4 fruit fly cellular contexts compared by ENCODE assay signal in genomic region chr3R:30800319-30800981, dm6.
TF ChIP-seq lines count a peak whose summit lies in the region.

No protein-coding gene starts in this region.

TF ChIP-seq in whole organism, adult, 20 proteins besides CTCF, POLR2A, EP300 and RAD21 (continued from another document):
- TF ChIP-seq ovo (GFP tag; optimal IDR thresholded peaks at IDR 0.05; lab: Kevin White, UChicago): peak; percentile 54
- peak; percentile 81 for TF ChIP-seq cic (GFP tag; optimal IDR thresholded peaks at IDR 0.05; lab: Kevin White, UChicago)
TF ChIP-seq in whole organism, adult: peak in this region for 14.

TF ChIP-seq in whole organism, embryonic, 481 proteins besides CTCF, POLR2A, EP300 and RAD21 (continued from another document and continues in another):
- TF ChIP-seq Med (GFP tag; lab: Kevin White, UChicago): peak; percentile 61
- no peak for TF ChIP-seq ci (GFP tag; IDR thresholded peaks at IDR 0.05; lab: Robert Waterston, UW)
- TF ChIP-seq CG17186 (GFP tag; optimal IDR thresholded peaks at IDR 0.05; lab: Kevin White, UChicago): no peak
- peak; percentile 29 for TF ChIP-seq CG15514 (GFP tag; optimal IDR thresholded peaks at IDR 0.05; lab: Kevin White, UChicago)
- peak; percentile 48; the same call in 1 of the 2 replicates for TF ChIP-seq Drgx (GFP tag; IDR thresholded peaks at IDR 0.05; lab: Robert Waterston, UW)
- no peak for TF ChIP-seq CG8944 (GFP tag; optimal IDR thresholded peaks at IDR 0.05; lab: Kevin White, UChicago)
- TF ChIP-seq Dip3 (GFP tag; optimal IDR thresholded peaks at IDR 0.05; lab: Kevin White, UChicago): no peak
- TF ChIP-seq so (GFP tag; IDR thresholded peaks at IDR 0.05; lab: Robert Waterston, UW): no peak
- no peak for TF ChIP-seq gcm2 (GFP tag; optimal IDR thresholded peaks at IDR 0.05; lab: Kevin White, UChicago)
- peak; percentile 29 for TF ChIP-seq CG2678 (tag; optimal IDR thresholded peaks at IDR 0.05; lab: Kevin White, UChicago)
- TF ChIP-seq chn (GFP tag; optimal IDR thresholded peaks at IDR 0.05; lab: Kevin White, UChicago): no peak
- no peak for TF ChIP-seq CG32772 (GFP tag; IDR thresholded peaks at IDR 0.05; lab: Robert Waterston, UW)
- TF ChIP-seq bsh (GFP tag; optimal IDR thresholded peaks at IDR 0.05; lab: Kevin White, UChicago): peak in 1 of 2 experiments; percentile 29
- TF ChIP-seq TFAM (GFP tag; optimal IDR thresholded peaks at IDR 0.05; lab: Kevin White, UChicago): no peak
- no peak for TF ChIP-seq nmo (GFP tag; optimal IDR thresholded peaks at IDR 0.05; lab: Kevin White, UChicago)
- no peak for TF ChIP-seq CG11085 (GFP tag; IDR thresholded peaks at IDR 0.05; lab: Robert Waterston, UW)
- peak; percentile 33 for TF ChIP-seq gro (GFP tag; optimal IDR thresholded peaks at IDR 0.05; lab: Kevin White, UChicago)
- TF ChIP-seq CG11696 (GFP tag; IDR thresholded peaks at IDR 0.05; lab: Robert Waterston, UW): no peak
- no peak for TF ChIP-seq Stat92E (GFP tag; optimal IDR thresholded peaks at IDR 0.05; lab: Kevin White, UChicago)
- no peak for TF ChIP-seq D19A (tag; optimal IDR thresholded peaks at IDR 0.05; lab: Kevin White, UChicago)
- TF ChIP-seq CG4282 (GFP tag; optimal IDR thresholded peaks at IDR 0.05; lab: Kevin White, UChicago): no peak
- no peak for TF ChIP-seq CG12299 (tag; optimal IDR thresholded peaks at IDR 0.05; lab: Kevin White, UChicago)
- no peak for TF ChIP-seq phol (tag; optimal IDR thresholded peaks at IDR 0.05; lab: Kevin White, UChicago)
- no peak for TF ChIP-seq CG9817 (tag; optimal IDR thresholded peaks at IDR 0.05; lab: Kevin White, UChicago)
- TF ChIP-seq Camta (GFP tag; optimal IDR thresholded peaks at IDR 0.05; lab: Kevin White, UChicago): no peak
- no peak for TF ChIP-seq maf-S (GFP tag; optimal IDR thresholded peaks at IDR 0.05; lab: Kevin White, UChicago)
- TF ChIP-seq E2f1 (GFP tag; IDR thresholded peaks at IDR 0.05; lab: Robert Waterston, UW): no peak
- TF ChIP-seq CG18764 (GFP tag; optimal IDR thresholded peaks at IDR 0.05; lab: Kevin White, UChicago): no peak
- TF ChIP-seq CG2875 (GFP tag; optimal IDR thresholded peaks at IDR 0.05; lab: Kevin White, UChicago): no peak
- TF ChIP-seq Mes4 (GFP tag; optimal IDR thresholded peaks at IDR 0.05; lab: Kevin White, UChicago): no peak
- TF ChIP-seq CG7987 (GFP tag; optimal IDR thresholded peaks at IDR 0.05; lab: Kevin White, UChicago): no peak
- TF ChIP-seq hbn (GFP tag; IDR thresholded peaks at IDR 0.05; lab: Robert Waterston, UW; ENCODE audit: partially characterized antibody): no peak
- TF ChIP-seq croc (GFP tag; conservative IDR thresholded peaks at IDR 0.05; lab: Robert Waterston, UW): no peak
- no peak for TF ChIP-seq Spps (tag; optimal IDR thresholded peaks at IDR 0.05; lab: Kevin White, UChicago)
- no peak for TF ChIP-seq Ravus (GFP tag; IDR thresholded peaks at IDR 0.05; lab: Robert Waterston, UW)
- no peak for TF ChIP-seq ems (GFP tag; optimal IDR thresholded peaks at IDR 0.05; lab: Kevin White, UChicago)
- peak; percentile 2 for TF ChIP-seq cwo (GFP tag; optimal IDR thresholded peaks at IDR 0.05; lab: Kevin White, UChicago)
- TF ChIP-seq Kr (GFP tag; optimal IDR thresholded peaks at IDR 0.05; lab: Kevin White, UChicago): no peak
- no peak for TF ChIP-seq CG8478 (optimal IDR thresholded peaks at IDR 0.05; lab: Kevin White, UChicago)
- TF ChIP-seq CG31388 (GFP tag; optimal IDR thresholded peaks at IDR 0.05; lab: Kevin White, UChicago): no peak
- 0 out of 4 replicates have a peak, but pooled peaks have one; percentile 21 for TF ChIP-seq chinmo (GFP tag; IDR thresholded peaks at IDR 0.05; lab: Robert Waterston, UW; ENCODE audit: partially characterized antibody)
- TF ChIP-seq Fer1 (GFP tag; optimal IDR thresholded peaks at IDR 0.05; lab: Kevin White, UChicago): peak; percentile 33
- peak; percentile 88 for TF ChIP-seq sd (tag; optimal IDR thresholded peaks at IDR 0.05; lab: Kevin White, UChicago)
- TF ChIP-seq Hmr (GFP tag; optimal IDR thresholded peaks at IDR 0.05; lab: Kevin White, UChicago): peak; percentile 29
- TF ChIP-seq Opbp (GFP tag; IDR thresholded peaks at IDR 0.05; lab: Robert Waterston, UW; ENCODE audit: partially characterized antibody): no peak

TF ChIP-seq in whole organism, prepupa, 60 proteins besides CTCF, POLR2A, EP300 and RAD21 (continued from another document):
- TF ChIP-seq Met (GFP tag; optimal IDR thresholded peaks at IDR 0.05; lab: Kevin White, UChicago) (peak; percentile 27), achi (GFP tag; optimal IDR thresholded peaks at IDR 0.05; lab: Kevin White, UChicago) (peak; percentile 47), lz (GFP tag; optimal IDR thresholded peaks at IDR 0.05; lab: Kevin White, UChicago) (peak; percentile 38), svp (GFP tag; lab: Kevin White, UChicago) (peak; percentile 77), CG10631 (GFP tag; optimal IDR thresholded peaks at IDR 0.05; lab: Kevin White, UChicago) (peak; percentile 58), CG8319 (GFP tag; optimal IDR thresholded peaks at IDR 0.05; lab: Kevin White, UChicago) (peak; percentile 45), Eip75B (GFP tag; optimal IDR thresholded peaks at IDR 0.05; lab: Kevin White, UChicago) (peak; percentile 9), vri (GFP tag; optimal IDR thresholded peaks at IDR 0.05; lab: Kevin White, UChicago) (peak; percentile 49), Smox (GFP tag; optimal IDR thresholded peaks at IDR 0.05; lab: Kevin White, UChicago) (peak; percentile 47), cyc (GFP tag; optimal IDR thresholded peaks at IDR 0.05; lab: Kevin White, UChicago) (peak; percentile 36), CG3032 (tag; optimal IDR thresholded peaks at IDR 0.05; lab: Kevin White, UChicago) (peak; percentile 57), fd85E (GFP tag; optimal IDR thresholded peaks at IDR 0.05; lab: Kevin White, UChicago) (no peak), Ets96B (tag; optimal IDR thresholded peaks at IDR 0.05; lab: Kevin White, UChicago) (peak; percentile 43), net (GFP tag; optimal IDR thresholded peaks at IDR 0.05; lab: Kevin White, UChicago) (peak; percentile 52), eg (GFP tag; IDR thresholded peaks at IDR 0.05; lab: Robert Waterston, UW) (peak; percentile 56; the same call in 1 of the 3 replicates), CG32006 (GFP tag; optimal IDR thresholded peaks at IDR 0.05; lab: Kevin White, UChicago) (peak; percentile 60), Hr39 (GFP tag; optimal IDR thresholded peaks at IDR 0.05; lab: Kevin White, UChicago) (peak; percentile 35), CG11762 (GFP tag; optimal IDR thresholded peaks at IDR 0.05; lab: Kevin White, UChicago; ENCODE audit: insufficient read depth) (no peak), Eip78C (GFP tag; lab: Kevin White, UChicago) (peak; percentile 85), Blimp-1 (GFP tag; optimal IDR thresholded peaks at IDR 0.05; lab: Kevin White, UChicago) (peak; percentile 28), fkh (GFP tag; optimal IDR thresholded peaks at IDR 0.05; lab: Kevin White, UChicago) (peak; percentile 73), CG11902 (GFP tag; optimal IDR thresholded peaks at IDR 0.05; lab: Kevin White, UChicago) (no peak), topi (GFP tag; optimal IDR thresholded peaks at IDR 0.05; lab: Kevin White, UChicago) (peak; percentile 51), pdm3 (GFP tag; optimal IDR thresholded peaks at IDR 0.05; lab: Kevin White, UChicago) (peak; percentile 9), CG8119 (GFP tag; IDR thresholded peaks at IDR 0.05; lab: Robert Waterston, UW) (peak; percentile 42; the same call in 1 of the 3 replicates), Lpt (GFP tag; optimal IDR thresholded peaks at IDR 0.05; lab: Kevin White, UChicago) (peak; percentile 54), Sox15 (GFP tag; optimal IDR thresholded peaks at IDR 0.05; lab: Kevin White, UChicago) (peak; percentile 19), ss (GFP tag; optimal IDR thresholded peaks at IDR 0.05; lab: Kevin White, UChicago) (peak; percentile 20 to 26), CG4318 (GFP tag; optimal IDR thresholded peaks at IDR 0.05; lab: Kevin White, UChicago) (no peak), CG1621 (tag; optimal IDR thresholded peaks at IDR 0.05; lab: Kevin White, UChicago) (peak; percentile 46), CG15336 (GFP tag; IDR thresholded peaks at IDR 0.05; lab: Robert Waterston, UW) (peak; percentile 58), Hr4 (GFP tag; optimal IDR thresholded peaks at IDR 0.05; lab: Kevin White, UChicago) (no peak), CG9139 (GFP tag; optimal IDR thresholded peaks at IDR 0.05; lab: Kevin White, UChicago) (peak; percentile 16), CG34406 (GFP tag; optimal IDR thresholded peaks at IDR 0.05; lab: Kevin White, UChicago) (peak; percentile 48), dac (GFP tag; optimal IDR thresholded peaks at IDR 0.05; lab: Kevin White, UChicago) (peak; percentile 24), OdsH (GFP tag; optimal IDR thresholded peaks at IDR 0.05; lab: Kevin White, UChicago) (peak; percentile 29), CG10669 (GFP tag; optimal IDR thresholded peaks at IDR 0.05; lab: Kevin White, UChicago) (peak; percentile 46), spab (GFP tag; optimal IDR thresholded peaks at IDR 0.05; lab: Kevin White, UChicago) (peak; percentile 23), CG6163 (GFP tag; IDR thresholded peaks at IDR 0.05; lab: Robert Waterston, UW) (peak; percentile 39; the same call in 1 of the 3 replicates), CG11294 (GFP tag; IDR thresholded peaks at IDR 0.05; lab: Robert Waterston, UW) (0 out of 2 replicates have a peak, but pooled peaks have one; percentile 15), CG31627 (GFP tag; optimal IDR thresholded peaks at IDR 0.05; lab: Kevin White, UChicago) (peak; percentile 29)
TF ChIP-seq in whole organism, prepupa: peak in this region for 51.

TF ChIP-seq in whole organism, wandering third instar larva, 38 proteins besides CTCF, POLR2A, EP300 and RAD21 (continued from another document):
- no peak for TF ChIP-seq Hr78 (GFP tag; optimal IDR thresholded peaks at IDR 0.05; lab: Kevin White, UChicago)
- TF ChIP-seq OdsH (GFP tag; optimal IDR thresholded peaks at IDR 0.05; lab: Kevin White, UChicago): peak; percentile 73
- no peak for TF ChIP-seq Vsx2 (GFP tag; optimal IDR thresholded peaks at IDR 0.05; lab: Kevin White, UChicago; ENCODE audit: partially characterized antibody)
- TF ChIP-seq GATAd (GFP tag; optimal IDR thresholded peaks at IDR 0.05; lab: Kevin White, UChicago): peak; percentile 25
- no peak for TF ChIP-seq Rel (GFP tag; optimal IDR thresholded peaks at IDR 0.05; lab: Kevin White, UChicago)
- TF ChIP-seq Rel (tag; optimal IDR thresholded peaks at IDR 0.05; lab: Kevin White, UChicago): peak; percentile 87
- peak; percentile 66 for TF ChIP-seq h (GFP tag; optimal IDR thresholded peaks at IDR 0.05; lab: Kevin White, UChicago)
- no peak for TF ChIP-seq pan (optimal IDR thresholded peaks at IDR 0.05; lab: Kevin White, UChicago)
- peak; percentile 24 for TF ChIP-seq Jra (GFP tag; optimal IDR thresholded peaks at IDR 0.05; lab: Kevin White, UChicago)
- TF ChIP-seq ey (GFP tag; optimal IDR thresholded peaks at IDR 0.05; lab: Kevin White, UChicago): peak; percentile 42
- peak; percentile 31 for TF ChIP-seq brk (GFP tag; optimal IDR thresholded peaks at IDR 0.05; lab: Kevin White, UChicago)
- no peak for TF ChIP-seq tai (GFP tag; optimal IDR thresholded peaks at IDR 0.05; lab: Kevin White, UChicago)
- TF ChIP-seq woc (GFP tag; optimal IDR thresholded peaks at IDR 0.05; lab: Kevin White, UChicago): peak; percentile 9
- TF ChIP-seq N (GFP tag; optimal IDR thresholded peaks at IDR 0.05; lab: Kevin White, UChicago): no peak
- TF ChIP-seq Sp1 (GFP tag; optimal IDR thresholded peaks at IDR 0.05; lab: Kevin White, UChicago): peak; percentile 67
- peak; percentile 63 for TF ChIP-seq Dfd (GFP tag; optimal IDR thresholded peaks at IDR 0.05; lab: Kevin White, UChicago)
- no peak for TF ChIP-seq sage (GFP tag; optimal IDR thresholded peaks at IDR 0.05; lab: Kevin White, UChicago)
TF ChIP-seq in whole organism, wandering third instar larva: peak in this region for 19.
